Worm (Caenorhabditis elegans) whole organism, L1 larva: ENCODE data around the gene erd-2.1.
A peak's percentile ranks its signal among the peaks of the same experiment; 100 is the strongest.

Experiments
- C16A3.4 ChIP-seq: fragments of 150-350 bp; optimal IDR thresholded peaks from 2 replicates; lab custom pipeline; 2014; ENCODE audit warnings: missing biosample characterization, missing genetic modification characterization
- Y116A8C.19 ChIP-seq: sonication (generic microtip); optimal IDR thresholded peaks from 2 replicates; lab custom pipeline; 2016; ENCODE audit warnings: missing compliant biosample characterization, missing genetic modification characterization, borderline replicate concordance
- aha-1 ChIP-seq: fragments of 150-350 bp; optimal IDR thresholded peaks from 2 replicates; lab custom pipeline; 2014; ENCODE audit warnings: missing biosample characterization, missing genetic modification characterization
- aly-2 ChIP-seq: fragments of 150-350 bp; optimal IDR thresholded peaks from 2 replicates; lab custom pipeline; 2014; ENCODE audit warnings: missing biosample characterization, missing genetic modification characterization
- blmp-1 ChIP-seq: fragments of 150-350 bp; optimal IDR thresholded peaks from 2 replicates; lab custom pipeline; 2014; ENCODE audit warnings: missing biosample characterization, missing genetic modification characterization
- ceh-82 ChIP-seq, 3 experiments: fragments of 150-350 bp in 1 of 3; sonication (generic microtip) in 2 of 3; optimal IDR thresholded peaks; 2 replicates each; lab custom pipeline; 2014 to 2017; ENCODE audit warnings: missing biosample characterization in 3 of 3, missing genetic modification characterization in 3 of 3
- ceh-88 ChIP-seq: fragments of 200-800 bp; sonication (Bioruptor generic); IDR thresholded peaks from 2 replicates; pipeline ENCODE4 v1.3.6; 2022; ENCODE audit warnings: missing genetic modification characterization, missing compliant biosample characterization
- ceh-90 ChIP-seq: sonication (generic microtip); optimal IDR thresholded peaks from 2 replicates; lab custom pipeline; 2016; ENCODE audit warnings: missing genetic modification characterization, missing compliant biosample characterization
- ces-1 ChIP-seq: fragments of 150-350 bp; optimal IDR thresholded peaks from 2 replicates; lab custom pipeline; 2014; ENCODE audit warnings: missing biosample characterization, missing genetic modification reagents, missing genetic modification characterization
- dsc-1 ChIP-seq: sonication (generic microtip); optimal IDR thresholded peaks from 2 replicates; lab custom pipeline; 2016; ENCODE audit warnings: mild to moderate bottlenecking, missing genetic modification characterization, missing compliant biosample characterization
- efl-1 ChIP-seq, 4 experiments: fragments of 150-350 bp; optimal IDR thresholded peaks in 3 of 4; peaks in 1 of 4; 1 replicate in 1 of 4; 2 replicates in 3 of 4; lab custom pipeline; 2014; ENCODE audit warnings: missing biosample characterization in 2 of 4, missing genetic modification characterization in 2 of 4, missing genetic modification reagents in 2 of 4
- egl-13 ChIP-seq: sonication (generic microtip); optimal IDR thresholded peaks from 2 replicates; lab custom pipeline; 2016; ENCODE audit warnings: missing genotype, missing genetic modification reagents, missing genetic modification characterization, missing compliant biosample characterization
- elt-2 ChIP-seq: sonication (generic microtip); optimal IDR thresholded peaks from 2 replicates; lab custom pipeline; 2016; ENCODE audit warnings: missing genetic modification characterization, mild to moderate bottlenecking, inconsistent platforms, missing compliant biosample characterization, missing genetic modification reagents
- elt-3 ChIP-seq, 6 experiments: fragments of 150-350 bp in 1 of 6; sonication (generic microtip); optimal IDR thresholded peaks; 2 replicates each; lab custom pipeline; 2017 to 2018; ENCODE audit warnings: missing biosample characterization in 6 of 6, missing genetic modification characterization in 6 of 6, inconsistent platforms in 1 of 6
- ets-5 ChIP-seq: fragments of 200-800 bp; sonication (Bioruptor generic); IDR thresholded peaks from 2 replicates; pipeline ENCODE4 v1.3.6; 2022; ENCODE audit warnings: missing genetic modification characterization, missing compliant biosample characterization
- fkh-4 ChIP-seq: sonication (generic microtip); optimal IDR thresholded peaks from 2 replicates; lab custom pipeline; 2016; ENCODE audit warnings: missing compliant biosample characterization, missing genetic modification characterization, borderline replicate concordance
- fkh-8 ChIP-seq: sonication (generic microtip); optimal IDR thresholded peaks from 2 replicates; lab custom pipeline; 2016; ENCODE audit warnings: mild to moderate bottlenecking, missing genetic modification characterization, missing compliant biosample characterization
- fos-1 ChIP-seq: fragments of 150-350 bp; optimal IDR thresholded peaks from 2 replicates; lab custom pipeline; 2014; ENCODE audit warnings: missing biosample characterization, missing genetic modification characterization
- grh-1 ChIP-seq: fragments of 200-800 bp; sonication (Bioruptor generic); IDR thresholded peaks from 2 replicates; pipeline ENCODE4 v1.3.6; 2022; ENCODE audit warnings: missing genetic modification reagents, missing genetic modification characterization, missing compliant biosample characterization
- hpl-2 ChIP-seq: fragments of 150-350 bp; optimal IDR thresholded peaks from 2 replicates; lab custom pipeline; 2014; ENCODE audit warnings: missing biosample characterization, missing genetic modification reagents, missing genetic modification characterization
- isw-1 ChIP-seq: fragments of 200-800 bp; sonication (Bioruptor generic); IDR thresholded peaks from 2 replicates; pipeline ENCODE4 v1.3.6; 2022; ENCODE audit warnings: missing genetic modification characterization, missing compliant biosample characterization
- jun-1 ChIP-seq: fragments of 150-350 bp; optimal IDR thresholded peaks from 2 replicates; lab custom pipeline; 2014; ENCODE audit warnings: missing biosample characterization, missing genetic modification reagents, missing genetic modification characterization
- lin-13 ChIP-seq: fragments of 150-350 bp; optimal IDR thresholded peaks from 2 replicates; lab custom pipeline; 2014; ENCODE audit warnings: missing biosample characterization, missing genetic modification reagents, missing genetic modification characterization
- lin-14 ChIP-seq: fragments of 200-800 bp; sonication (Bioruptor generic); optimal IDR thresholded peaks from 2 replicates; lab custom pipeline; 2018; ENCODE audit warnings: mild to moderate bottlenecking, missing genetic modification characterization, moderate library complexity, missing compliant biosample characterization
- lin-15B ChIP-seq: fragments of 150-350 bp; sonication (generic microtip); optimal IDR thresholded peaks from 3 replicates; lab custom pipeline; 2014; ENCODE audit warnings: missing biosample characterization, missing genetic modification characterization
- lin-35 ChIP-seq, 2 experiments: fragments of 150-350 bp; optimal IDR thresholded peaks; 2 replicates each; lab custom pipeline; 2014; ENCODE audit warnings: missing biosample characterization in 2 of 2, missing genetic modification characterization in 2 of 2, missing genetic modification reagents in 2 of 2
- lir-3 ChIP-seq: sonication (generic microtip); optimal IDR thresholded peaks from 2 replicates; lab custom pipeline; 2016; ENCODE audit warnings: mild to moderate bottlenecking, missing genetic modification characterization, moderate library complexity, missing compliant biosample characterization; ENCODE audit not compliant: poor library complexity
- lsy-2 ChIP-seq, 2 experiments: fragments of 150-350 bp; optimal IDR thresholded peaks; 2 replicates each; lab custom pipeline; 2014; ENCODE audit warnings: missing biosample characterization in 2 of 2, missing genetic modification characterization in 2 of 2
- mab-9 ChIP-seq: fragments of 200-800 bp; sonication (Bioruptor generic); IDR thresholded peaks from 2 replicates; pipeline ENCODE4 v1.3.6; 2022; ENCODE audit warnings: missing genetic modification reagents, missing genetic modification characterization, missing compliant biosample characterization
- mdl-1 ChIP-seq, 2 experiments: fragments of 150-350 bp; optimal IDR thresholded peaks; 2 replicates each; lab custom pipeline; 2014 to 2017; ENCODE audit warnings: missing biosample characterization in 2 of 2, missing genetic modification characterization in 2 of 2, inconsistent platforms in 1 of 2
- nhr-28 ChIP-seq: fragments of 150-350 bp; optimal IDR thresholded peaks from 2 replicates; lab custom pipeline; 2014; ENCODE audit warnings: missing biosample characterization, missing genetic modification characterization
- nhr-47 ChIP-seq: sonication (generic microtip); optimal IDR thresholded peaks from 2 replicates; lab custom pipeline; 2016; ENCODE audit warnings: mild to moderate bottlenecking, missing genetic modification characterization, moderate library complexity, missing compliant biosample characterization
- nhr-71 ChIP-seq: sonication (generic microtip); optimal IDR thresholded peaks from 2 replicates; lab custom pipeline; 2016; ENCODE audit warnings: mild to moderate bottlenecking, missing genetic modification characterization, moderate library complexity, missing compliant biosample characterization
- nhr-85 ChIP-seq: sonication (generic microtip); peaks from one replicate; lab custom pipeline; 2016; ENCODE audit warnings: missing genetic modification characterization, inconsistent platforms, missing compliant biosample characterization
- nhr-90 ChIP-seq: sonication (generic microtip); optimal IDR thresholded peaks from 2 replicates; lab custom pipeline; 2016; ENCODE audit warnings: mild to moderate bottlenecking, missing genetic modification characterization, missing compliant biosample characterization; ENCODE audit not compliant: poor library complexity
- pag-3 ChIP-seq: sonication (generic microtip); optimal IDR thresholded peaks from 2 replicates; lab custom pipeline; 2017; ENCODE audit warnings: missing genetic modification characterization, mild to moderate bottlenecking, missing compliant biosample characterization, antibody characterized with exemption, borderline replicate concordance; ENCODE audit not compliant: insufficient read depth
- pqm-1 ChIP-seq: sonication (generic microtip); optimal IDR thresholded peaks from 3 replicates; lab custom pipeline; 2017; ENCODE audit warnings: missing biosample characterization, missing genetic modification characterization
- skn-1 ChIP-seq: fragments of 150-350 bp; optimal IDR thresholded peaks from 2 replicates; lab custom pipeline; 2014; ENCODE audit warnings: missing biosample characterization, missing genetic modification characterization
- snpc-4 ChIP-seq: fragments of 150-350 bp; optimal IDR thresholded peaks from 2 replicates; lab custom pipeline; 2014; ENCODE audit warnings: missing biosample characterization, missing genetic modification characterization
- sox-4 ChIP-seq: sonication (generic microtip); optimal IDR thresholded peaks from 2 replicates; lab custom pipeline; 2016; ENCODE audit warnings: missing genetic modification characterization, missing compliant biosample characterization
- swsn-7 ChIP-seq: sonication (generic microtip); optimal IDR thresholded peaks from 2 replicates; lab custom pipeline; 2016; ENCODE audit warnings: missing genetic modification characterization, missing compliant biosample characterization
- unc-62 ChIP-seq: fragments of 150-350 bp; optimal IDR thresholded peaks from 2 replicates; lab custom pipeline; 2014; ENCODE audit warnings: missing biosample characterization, missing genetic modification reagents, missing genetic modification characterization
- unc-86 ChIP-seq: sonication (generic microtip); optimal IDR thresholded peaks from 2 replicates; lab custom pipeline; 2016; ENCODE audit warnings: missing genetic modification characterization, missing compliant biosample characterization
- vab-15 ChIP-seq: sonication (generic microtip); optimal IDR thresholded peaks from 2 replicates; lab custom pipeline; 2017; ENCODE audit warnings: missing genotype, mild to moderate bottlenecking, missing genetic modification characterization, missing compliant biosample characterization
- zip-4 ChIP-seq: fragments of 200-800 bp; sonication (Bioruptor generic); optimal IDR thresholded peaks from 2 replicates; lab custom pipeline; 2018; ENCODE audit warnings: mild to moderate bottlenecking, missing genetic modification characterization, moderate library complexity, missing compliant biosample characterization
- ztf-4 ChIP-seq: fragments of 150-350 bp; optimal IDR thresholded peaks from 2 replicates; lab custom pipeline; 2014; ENCODE audit warnings: missing biosample characterization, missing genetic modification characterization

Gene erd-2.1

DNA sequence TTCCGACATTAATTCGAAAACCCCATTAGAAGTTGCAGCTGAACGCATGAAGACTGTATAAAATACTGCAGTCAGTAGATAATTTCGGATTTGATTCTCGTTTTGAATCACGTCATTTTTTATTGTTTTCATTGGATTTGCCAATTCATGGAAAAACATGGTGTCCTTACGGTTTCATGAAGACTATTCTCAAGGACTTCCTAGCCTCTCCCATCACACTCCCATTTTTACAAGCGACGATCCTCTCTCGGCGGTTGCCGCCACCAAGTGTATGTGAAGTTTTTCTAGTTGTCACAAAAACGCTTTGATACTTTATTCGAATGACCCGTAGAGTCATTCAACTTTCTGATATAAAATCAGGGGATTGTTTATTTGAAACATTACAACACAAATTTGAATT lies 31.2 kb upstream of the erd-2.1 start:
- peak; percentile 53 for TF ChIP-seq blmp-1 (tag; lab: Kevin White, UChicago)
- no peak for TF ChIP-seq mdl-1 (tag; optimal IDR thresholded peaks at IDR 0.05; lab: Kevin White, UChicago)
- TF ChIP-seq lsy-2 (tag; optimal IDR thresholded peaks at IDR 0.05; lab: Kevin White, UChicago) = peak in 1 of 2 experiments; percentile 1
- peak; percentile 59 for TF ChIP-seq lin-14 (GFP tag; lab: Kevin White, UChicago)

- TF ChIP-seq lin-14 (GFP tag; lab: Kevin White, UChicago) (peak; percentile 14), aha-1 (no peak), elt-3 (tag; optimal IDR thresholded peaks at IDR 0.05; lab: Kevin White, UChicago) (peak in 1 of 6 experiments; percentile 38), blmp-1 (tag; lab: Kevin White, UChicago) (peak; percentile 27), snpc-4 (tag; lab: Kevin White, UChicago) (no peak), grh-1 (GFP tag; lab: Robert Waterston, UW) (peak; percentile 76), efl-1 (optimal IDR thresholded peaks at IDR 0.05; lab: Kevin White, UChicago) (no peak), efl-1 (GFP tag; optimal IDR thresholded peaks at IDR 0.05 in 1 of 2; lab: Kevin White, UChicago) (peak in 1 of 2 experiments; percentile 62), nhr-85 (tag; lab: Kevin White, UChicago) (peak; percentile 60)
Measured at ce11 chrX:10189244-10189643, 30.6 kb upstream of the erd-2.1 start.

DNA sequence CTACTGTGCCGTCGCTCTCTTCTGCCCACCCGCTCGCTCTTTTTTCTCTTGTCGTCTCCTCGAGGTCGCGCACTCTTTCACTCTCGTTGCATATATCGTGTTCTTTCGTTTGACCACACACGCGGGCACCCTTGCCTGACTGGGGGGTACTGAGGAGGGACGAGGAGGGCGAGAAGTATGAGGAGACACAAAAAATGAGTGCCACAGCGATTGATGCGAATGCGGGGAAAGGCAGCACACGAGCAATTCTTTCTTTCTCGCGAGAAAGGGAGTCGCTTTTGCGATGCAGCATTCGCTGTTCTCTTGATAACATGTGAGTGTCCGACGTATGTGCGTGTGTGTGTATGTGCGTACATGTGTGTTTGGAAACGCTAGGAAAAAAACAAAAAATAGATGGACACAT lies 29.9 kb upstream of the erd-2.1 start:
- peak; percentile 5 for TF ChIP-seq lir-3 (tag; lab: Kevin White, UChicago)
- TF ChIP-seq C16A3.4 (tag; lab: Kevin White, UChicago) = peak; percentile 70
- TF ChIP-seq efl-1 (optimal IDR thresholded peaks at IDR 0.05; lab: Kevin White, UChicago) = peak; percentile 45 to 62
- TF ChIP-seq efl-1 (GFP tag; optimal IDR thresholded peaks at IDR 0.05 in 1 of 2; lab: Kevin White, UChicago) = peak in 1 of 2 experiments; percentile 63
- TF ChIP-seq sox-4 = peak; percentile 69
- TF ChIP-seq egl-13 (tag; lab: Kevin White, UChicago) = peak; percentile 77
- no peak for TF ChIP-seq vab-15 (tag; lab: Kevin White, UChicago)
- peak; percentile 78 for TF ChIP-seq nhr-47
- no peak for TF ChIP-seq ets-5
- TF ChIP-seq isw-1 = peak; percentile 40; the same call in 1 of the 2 replicates
- peak; percentile 89 for TF ChIP-seq nhr-71 (tag; lab: Kevin White, UChicago)
- TF ChIP-seq elt-2 (tag; lab: Kevin White, UChicago) = no peak
- TF ChIP-seq zip-4 (GFP tag; lab: Kevin White, UChicago) = peak; percentile 31
- TF ChIP-seq blmp-1 (tag; lab: Kevin White, UChicago) = peak; percentile 40
- no peak for TF ChIP-seq fkh-4 (tag; lab: Kevin White, UChicago)
- TF ChIP-seq ztf-4 (tag; lab: Kevin White, UChicago) = no peak
- TF ChIP-seq swsn-7 (tag; lab: Kevin White, UChicago) = peak; percentile 78
- peak; percentile 24; the same call in 1 of the 2 replicates for TF ChIP-seq ceh-88 (GFP tag; lab: Robert Waterston, UW)
- TF ChIP-seq hpl-2 = no peak
- peak; percentile 10 for TF ChIP-seq skn-1 (tag; lab: Kevin White, UChicago)
- TF ChIP-seq pag-3 (tag; lab: Kevin White, UChicago) = peak; percentile 71
- no peak for TF ChIP-seq Y116A8C.19 (tag; lab: Kevin White, UChicago)
- TF ChIP-seq lin-35 (GFP tag; optimal IDR thresholded peaks at IDR 0.05; lab: Kevin White, UChicago) = peak; percentile 53 to 58
- peak; percentile 54 for TF ChIP-seq nhr-90
- peak; percentile 36 to 84 (median 39) for TF ChIP-seq ceh-82 (tag; optimal IDR thresholded peaks at IDR 0.05; lab: Kevin White, UChicago)
- peak; percentile 75 for TF ChIP-seq dsc-1 (tag; lab: Kevin White, UChicago)
- peak; percentile 44 to 81 for TF ChIP-seq lsy-2 (tag; optimal IDR thresholded peaks at IDR 0.05; lab: Kevin White, UChicago)
- peak; percentile 34; the same call in 1 of the 2 replicates for TF ChIP-seq mab-9 (GFP tag; lab: Robert Waterston, UW)
- no peak for TF ChIP-seq ceh-90 (tag; lab: Kevin White, UChicago)
- no peak for TF ChIP-seq pqm-1 (tag; lab: Kevin White, UChicago)
- TF ChIP-seq unc-62 (GFP tag; lab: Kevin White, UChicago) = no peak
- TF ChIP-seq lin-15B (tag; lab: Kevin White, UChicago) = no peak
- TF ChIP-seq fkh-8 = peak; percentile 81
- no peak for TF ChIP-seq nhr-85 (tag; lab: Kevin White, UChicago)
- TF ChIP-seq ces-1 = no peak
- TF ChIP-seq aly-2 (tag; lab: Kevin White, UChicago) = no peak
- TF ChIP-seq jun-1 = peak; percentile 33
- TF ChIP-seq elt-3 (tag; optimal IDR thresholded peaks at IDR 0.05; lab: Kevin White, UChicago) = peak in 1 of 6 experiments; percentile 7
- no peak for TF ChIP-seq nhr-28 (tag; lab: Kevin White, UChicago)
- peak; percentile 42 for TF ChIP-seq lin-13 (GFP tag; lab: Kevin White, UChicago)
- peak; percentile 46 for TF ChIP-seq fos-1
- TF ChIP-seq unc-86 (tag; lab: Kevin White, UChicago) = peak; percentile 68
